Worm (Caenorhabditis elegans) whole organism, midembryonic: ENCODE data around the gene ints-13.
A peak's percentile ranks its signal among the peaks of the same experiment; 100 is the strongest.

Experiments used
- T22C8.4 ChIP-seq: fragments of 200-800 bp; sonication (Bioruptor generic); IDR thresholded peaks from 2 replicates; pipeline ENCODE4 v1.3.6; 2022; ENCODE audit warnings: missing genetic modification characterization, missing compliant biosample characterization
- cog-1 ChIP-seq: sonication (generic microtip); optimal IDR thresholded peaks from 2 replicates; lab custom pipeline; 2016; ENCODE audit warnings: missing genetic modification characterization, missing compliant biosample characterization
- flt-1 ChIP-seq: fragments of 200-800 bp; sonication (Bioruptor generic); IDR thresholded peaks from 2 replicates; pipeline ENCODE4 v1.3.6; 2022; ENCODE audit warnings: missing genetic modification characterization, missing compliant biosample characterization
- klf-2 ChIP-seq: fragments of 200-800 bp; sonication (Bioruptor generic); conservative IDR thresholded peaks from 2 replicates; pipeline ENCODE4 v1.3.6; 2022; ENCODE audit warnings: missing genetic modification reagents, missing genetic modification characterization, missing compliant biosample characterization
- med-1 ChIP-seq: sonication (generic microtip); optimal IDR thresholded peaks from 2 replicates; lab custom pipeline; 2017; ENCODE audit warnings: missing genetic modification characterization, mild to moderate bottlenecking, missing compliant biosample characterization, antibody characterized with exemption, missing genetic modification reagents; ENCODE audit not compliant: insufficient read depth
- ref-1 ChIP-seq: fragments of 200-800 bp; sonication (Bioruptor generic); conservative IDR thresholded peaks from 2 replicates; pipeline ENCODE4 v1.3.6; 2022; ENCODE audit warnings: missing genetic modification reagents, missing genetic modification characterization, missing compliant biosample characterization
- tab-1 ChIP-seq: fragments of 200-800 bp; sonication (Bioruptor generic); IDR thresholded peaks from 2 replicates; pipeline ENCODE4 v1.3.6; 2022; ENCODE audit warnings: missing genetic modification characterization, missing compliant biosample characterization
- ztf-23 ChIP-seq: fragments of 200-800 bp; sonication (Bioruptor generic); IDR thresholded peaks from 2 replicates; pipeline ENCODE4 v1.3.6; 2022; ENCODE audit warnings: missing genetic modification reagents, missing genetic modification characterization, missing compliant biosample characterization
- ztf-29 ChIP-seq: fragments of 200-800 bp; sonication (Bioruptor generic); IDR thresholded peaks from 2 replicates; pipeline ENCODE4 v1.3.6; 2022; ENCODE audit warnings: missing genetic modification reagents, missing genetic modification characterization, missing compliant biosample characterization

ints-13 gene

ce11 chrIV:240257-240754 is 3.1 kb upstream of the ints-13 start, which contains the start of the genes fnta-1 and cogc-8:
Gene fnta-1 (minus strand): TSS chrIV:240307.
Gene cogc-8 (plus strand): TSS chrIV:240451.
- TF ChIP-seq klf-2 (GFP tag; lab: Robert Waterston, UW): no peak
- TF ChIP-seq cog-1: no peak
- no peak for TF ChIP-seq T22C8.4 (GFP tag; lab: Robert Waterston, UW)
- no peak for TF ChIP-seq ref-1 (GFP tag; lab: Robert Waterston, UW)
- no peak for TF ChIP-seq tab-1 (GFP tag; lab: Robert Waterston, UW)
- TF ChIP-seq ztf-23 (GFP tag; lab: Robert Waterston, UW): no peak
- TF ChIP-seq ztf-29 (GFP tag; lab: Robert Waterston, UW): no peak
- no peak for TF ChIP-seq flt-1 (GFP tag; lab: Robert Waterston, UW)
- no peak for TF ChIP-seq med-1 (GFP tag; lab: Kevin White, UChicago)

- TF ChIP-seq cog-1 (no peak), ztf-29 (GFP tag; lab: Robert Waterston, UW) (no peak), tab-1 (GFP tag; lab: Robert Waterston, UW) (no peak), med-1 (GFP tag; lab: Kevin White, UChicago) (no peak), ztf-23 (GFP tag; lab: Robert Waterston, UW) (no peak), ref-1 (GFP tag; lab: Robert Waterston, UW) (no peak), klf-2 (GFP tag; lab: Robert Waterston, UW) (no peak), flt-1 (GFP tag; lab: Robert Waterston, UW) (no peak), T22C8.4 (GFP tag; lab: Robert Waterston, UW) (no peak)
Measured at ce11 chrIV:236138-236537, 1.1 kb downstream of the ints-13 start.

ce11 chrIV:231673-232072 is 5.6 kb downstream of the ints-13 start, which contains the start of gene gtf-2H1:
Gene gtf-2H1 (minus strand): TSS chrIV:231773.
- TF ChIP-seq ztf-29 (GFP tag; lab: Robert Waterston, UW) (no peak), T22C8.4 (GFP tag; lab: Robert Waterston, UW) (no peak), flt-1 (GFP tag; lab: Robert Waterston, UW) (no peak), cog-1 (no peak), klf-2 (GFP tag; lab: Robert Waterston, UW) (no peak), tab-1 (GFP tag; lab: Robert Waterston, UW) (no peak), ztf-23 (GFP tag; lab: Robert Waterston, UW) (no peak), ref-1 (GFP tag; lab: Robert Waterston, UW) (no peak), med-1 (GFP tag; lab: Kevin White, UChicago) (no peak)

- no peak for TF ChIP-seq T22C8.4 (GFP tag; lab: Robert Waterston, UW)
- TF ChIP-seq cog-1: no peak
- no peak for TF ChIP-seq flt-1 (GFP tag; lab: Robert Waterston, UW)
- TF ChIP-seq ref-1 (GFP tag; lab: Robert Waterston, UW): no peak
- TF ChIP-seq ztf-29 (GFP tag; lab: Robert Waterston, UW): no peak
- TF ChIP-seq tab-1 (GFP tag; lab: Robert Waterston, UW): no peak
- no peak for TF ChIP-seq med-1 (GFP tag; lab: Kevin White, UChicago)
- TF ChIP-seq ztf-23 (GFP tag; lab: Robert Waterston, UW): no peak
Measured at ce11 chrIV:218252-218651, 19.0 kb downstream of the ints-13 start, which contains the start of gene prdx-6. Gene prdx-6 (plus strand): TSS chrIV:218552.

ce11 chrIV:210591-210990 is 26.7 kb downstream of the ints-13 start:
- TF ChIP-seq cog-1: peak; percentile 27
- no peak for TF ChIP-seq flt-1 (GFP tag; lab: Robert Waterston, UW)
- TF ChIP-seq tab-1 (GFP tag; lab: Robert Waterston, UW): no peak

- no peak for TF ChIP-seq T22C8.4 (GFP tag; lab: Robert Waterston, UW)
- TF ChIP-seq cog-1: no peak
- TF ChIP-seq tab-1 (GFP tag; lab: Robert Waterston, UW): no peak
- TF ChIP-seq ref-1 (GFP tag; lab: Robert Waterston, UW): no peak
- no peak for TF ChIP-seq med-1 (GFP tag; lab: Kevin White, UChicago)
- no peak for TF ChIP-seq ztf-29 (GFP tag; lab: Robert Waterston, UW)
- TF ChIP-seq flt-1 (GFP tag; lab: Robert Waterston, UW): no peak
- no peak for TF ChIP-seq ztf-23 (GFP tag; lab: Robert Waterston, UW)
- TF ChIP-seq klf-2 (GFP tag; lab: Robert Waterston, UW): no peak
Measured at ce11 chrIV:207885-208284, 29.4 kb downstream of the ints-13 start, which contains the start of gene Y38C1AA.1. Gene Y38C1AA.1 (plus strand): TSS chrIV:208185.

- TF ChIP-seq cog-1 (no peak), ref-1 (GFP tag; lab: Robert Waterston, UW) (no peak), T22C8.4 (GFP tag; lab: Robert Waterston, UW) (no peak), tab-1 (GFP tag; lab: Robert Waterston, UW) (no peak), med-1 (GFP tag; lab: Kevin White, UChicago) (no peak), ztf-29 (GFP tag; lab: Robert Waterston, UW) (no peak), klf-2 (GFP tag; lab: Robert Waterston, UW) (no peak), flt-1 (GFP tag; lab: Robert Waterston, UW) (no peak), ztf-23 (GFP tag; lab: Robert Waterston, UW) (no peak)
Measured at ce11 chrIV:204998-205397, 32.3 kb downstream of the ints-13 start, which contains the start of gene coa-1. Gene coa-1 (plus strand): TSS chrIV:205298.

ce11 chrIV:202921-203652 is 34.2 kb downstream of the ints-13 start, which contains the start of gene gfrp-1:
Gene gfrp-1 (plus strand): TSS chrIV:203602.
- TF ChIP-seq flt-1 (GFP tag; lab: Robert Waterston, UW): no peak
- TF ChIP-seq klf-2 (GFP tag; lab: Robert Waterston, UW): no peak
- no peak for TF ChIP-seq ref-1 (GFP tag; lab: Robert Waterston, UW)
- no peak for TF ChIP-seq ztf-29 (GFP tag; lab: Robert Waterston, UW)
- TF ChIP-seq tab-1 (GFP tag; lab: Robert Waterston, UW): no peak
- no peak for TF ChIP-seq med-1 (GFP tag; lab: Kevin White, UChicago)
- no peak for TF ChIP-seq T22C8.4 (GFP tag; lab: Robert Waterston, UW)
- TF ChIP-seq ztf-23 (GFP tag; lab: Robert Waterston, UW): no peak
- no peak for TF ChIP-seq cog-1
